Fruit fly (Drosophila melanogaster): ENCODE data around the gene CG17982.

Gene CG17982

dm6 chrX:8131693-8132313, 11.8 kb downstream of the CG17982 start, which contains the start of gene CG10958 (continued):
- peak; percentile 35 for TF ChIP-seq CG31627 (GFP tag; optimal IDR thresholded peaks at IDR 0.05)
- TF ChIP-seq eg (GFP tag; IDR thresholded peaks at IDR 0.05), result peak; percentile 48
- TF ChIP-seq achi (GFP tag; optimal IDR thresholded peaks at IDR 0.05), result peak; percentile 74
- peak; percentile 65 for TF ChIP-seq topi (GFP tag; optimal IDR thresholded peaks at IDR 0.05)
- TF ChIP-seq CG9139 (GFP tag; optimal IDR thresholded peaks at IDR 0.05), result no peak
- TF ChIP-seq Blimp-1 (GFP tag; optimal IDR thresholded peaks at IDR 0.05), result no peak
- TF ChIP-seq esn (GFP tag; optimal IDR thresholded peaks at IDR 0.05), result peak; percentile 72
- TF ChIP-seq Gug (GFP tag; IDR thresholded peaks at IDR 0.05), result 0 out of 2 replicates have a peak, but pooled peaks have one; percentile 12
- no peak for TF ChIP-seq CG32006 (GFP tag; optimal IDR thresholded peaks at IDR 0.05)
- no peak for TF ChIP-seq CG11762 (GFP tag; optimal IDR thresholded peaks at IDR 0.05; ENCODE audit: insufficient read depth)
- no peak for TF ChIP-seq dac (GFP tag; optimal IDR thresholded peaks at IDR 0.05)
- TF ChIP-seq fkh (GFP tag; optimal IDR thresholded peaks at IDR 0.05), result peak; percentile 90
- no peak for TF ChIP-seq Met (GFP tag; optimal IDR thresholded peaks at IDR 0.05)
- TF ChIP-seq CG11294 (GFP tag; IDR thresholded peaks at IDR 0.05), result no peak; the same call in 1 of the 2 replicates
- TF ChIP-seq CG3032 (tag; optimal IDR thresholded peaks at IDR 0.05), result peak; percentile 24
- peak; percentile 16 for TF ChIP-seq Sox15 (GFP tag; optimal IDR thresholded peaks at IDR 0.05)
- no peak for TF ChIP-seq CG16779 (tag; optimal IDR thresholded peaks at IDR 0.05)
- peak; percentile 48 for TF ChIP-seq Sox14 (GFP tag; optimal IDR thresholded peaks at IDR 0.05)
- TF ChIP-seq CG6854 (GFP tag; optimal IDR thresholded peaks at IDR 0.05), result peak; percentile 34
- peak; percentile 43 for TF ChIP-seq cyc (GFP tag; optimal IDR thresholded peaks at IDR 0.05)
- TF ChIP-seq CG6808 (GFP tag; optimal IDR thresholded peaks at IDR 0.05), result no peak

dm6 chrX:8129204-8129997, 14.2 kb downstream of the CG17982 start, which contains the start of gene CG2116:
Gene CG2116, plus strand, starts transcription at chrX:8129812.
- no peak for TF ChIP-seq net (GFP tag; optimal IDR thresholded peaks at IDR 0.05)
- TF ChIP-seq Eip78C (GFP tag), result peak; percentile 38
- no peak for TF ChIP-seq dsx (GFP tag; optimal IDR thresholded peaks at IDR 0.05; ENCODE audit: poor library complexity, severe bottlenecking)
- peak; percentile 13 for TF ChIP-seq esn (GFP tag; optimal IDR thresholded peaks at IDR 0.05)

dm6 chrX:8128133-8128532, 15.5 kb downstream of the CG17982 start:
- TF ChIP-seq pdm3 (GFP tag; optimal IDR thresholded peaks at IDR 0.05), result no peak
- no peak for TF ChIP-seq CG6808 (GFP tag; optimal IDR thresholded peaks at IDR 0.05)
- no peak for TF ChIP-seq CG7368 (GFP tag; optimal IDR thresholded peaks at IDR 0.05)
- no peak for TF ChIP-seq CG16779 (tag; optimal IDR thresholded peaks at IDR 0.05)
- TF ChIP-seq Sox15 (GFP tag; optimal IDR thresholded peaks at IDR 0.05), result no peak
- TF ChIP-seq Hr38 (GFP tag; optimal IDR thresholded peaks at IDR 0.05), result no peak
- no peak for TF ChIP-seq dac (GFP tag; optimal IDR thresholded peaks at IDR 0.05)
- no peak for TF ChIP-seq Eip93F (GFP tag; optimal IDR thresholded peaks at IDR 0.05)
- no peak for TF ChIP-seq ss (GFP tag; optimal IDR thresholded peaks at IDR 0.05)
- no peak for TF ChIP-seq Sox102F (GFP tag; optimal IDR thresholded peaks at IDR 0.05)
- TF ChIP-seq dsx (GFP tag; optimal IDR thresholded peaks at IDR 0.05; ENCODE audit: poor library complexity, severe bottlenecking), result no peak
- no peak for TF ChIP-seq net (GFP tag; optimal IDR thresholded peaks at IDR 0.05)

dm6 chrX:8126149-8126548, 17.5 kb downstream of the CG17982 start:
- TF ChIP-seq Hr4 (GFP tag; optimal IDR thresholded peaks at IDR 0.05) (peak; percentile 44), CG6792 (GFP tag; optimal IDR thresholded peaks at IDR 0.05) (no peak), CG8119 (GFP tag; IDR thresholded peaks at IDR 0.05) (0 out of 3 replicates have a peak, but pooled peaks have one; percentile 29), CG32006 (GFP tag; optimal IDR thresholded peaks at IDR 0.05) (peak; percentile 62), CG8319 (GFP tag; optimal IDR thresholded peaks at IDR 0.05) (no peak), CG15336 (GFP tag; IDR thresholded peaks at IDR 0.05) (peak; percentile 54), eg (GFP tag; IDR thresholded peaks at IDR 0.05) (peak; percentile 55; the same call in 2 of the 3 replicates), Eip78C (GFP tag) (peak; percentile 66), CG6163 (GFP tag; IDR thresholded peaks at IDR 0.05) (peak; percentile 50; the same call in 2 of the 3 replicates), CG4318 (GFP tag; optimal IDR thresholded peaks at IDR 0.05) (peak; percentile 19), acj6 (GFP tag; optimal IDR thresholded peaks at IDR 0.05) (no peak)

Measured in whole organism, prepupa.